Fruit fly (Drosophila melanogaster): ENCODE measurements around the gene CG9801.

Gene CG9801

dm6 chr3R:8747871-8748775, 648 bp upstream of the CG9801 start:
- TF ChIP-seq CG2120 (GFP tag; optimal IDR thresholded peaks at IDR 0.05) (peak; percentile 3), nmo (GFP tag; optimal IDR thresholded peaks at IDR 0.05) (peak; percentile 10), Med (GFP tag) (peak; percentile 64), Rfx (GFP tag; IDR thresholded peaks at IDR 0.05) (0 out of 2 replicates have a peak, but pooled peaks have one; percentile 6), Dbx (GFP tag; IDR thresholded peaks at IDR 0.05) (0 out of 3 replicates have a peak, but pooled peaks have one; percentile 34), Oli (tag; optimal IDR thresholded peaks at IDR 0.05) (no peak), Usf (GFP tag; optimal IDR thresholded peaks at IDR 0.05) (peak; percentile 1), CG7839 (tag; optimal IDR thresholded peaks at IDR 0.05) (no peak), CG18599 (GFP tag; optimal IDR thresholded peaks at IDR 0.05) (peak; percentile 53), corto (GFP tag; optimal IDR thresholded peaks at IDR 0.05) (peak; percentile 69), Sin3A (optimal IDR thresholded peaks at IDR 0.05) (peak; percentile 9), Drgx (GFP tag; IDR thresholded peaks at IDR 0.05) (peak; percentile 72; the same call in 1 of the 2 replicates), CG13287 (GFP tag; IDR thresholded peaks at IDR 0.05; ENCODE audit: partially characterized antibody) (no peak), prd (optimal IDR thresholded peaks at IDR 0.05) (no peak), prd (GFP tag; IDR thresholded peaks at IDR 0.05) (no peak), gce (GFP tag; IDR thresholded peaks at IDR 0.05) (no peak), Nf-YA (GFP tag; IDR thresholded peaks at IDR 0.05) (no peak), CG14014 (GFP tag; IDR thresholded peaks at IDR 0.05) (0 out of 2 replicates have a peak, but pooled peaks have one; percentile 10), HHEX (GFP tag; optimal IDR thresholded peaks at IDR 0.05) (peak; percentile 1), nerfin-1 (tag; optimal IDR thresholded peaks at IDR 0.05) (peak; percentile 97), CG14860 (GFP tag; IDR thresholded peaks at IDR 0.05; ENCODE audit: partially characterized antibody) (0 out of 3 replicates have a peak, but pooled peaks have one; percentile 2), Spps (tag; optimal IDR thresholded peaks at IDR 0.05) (no peak), CG15514 (GFP tag; optimal IDR thresholded peaks at IDR 0.05) (no peak), so (GFP tag; IDR thresholded peaks at IDR 0.05) (0 out of 3 replicates have a peak, but pooled peaks have one; percentile 37), CG15479 (GFP tag; optimal IDR thresholded peaks at IDR 0.05) (peak; percentile 53), stc (GFP tag; IDR thresholded peaks at IDR 0.05) (0 out of 2 replicates have a peak, but pooled peaks have one; percentile 28), cwo (GFP tag; optimal IDR thresholded peaks at IDR 0.05) (peak; percentile 14), Hmr (GFP tag; optimal IDR thresholded peaks at IDR 0.05) (peak; percentile 42), ash1 (GFP tag; optimal IDR thresholded peaks at IDR 0.05) (no peak), CG10543 (GFP tag; optimal IDR thresholded peaks at IDR 0.05) (peak; percentile 2), lilli (GFP tag; optimal IDR thresholded peaks at IDR 0.05) (peak; percentile 14), cg (GFP tag; optimal IDR thresholded peaks at IDR 0.05) (peak; percentile 81), lbe (GFP tag; optimal IDR thresholded peaks at IDR 0.05) (peak; percentile 28), hb (GFP tag; IDR thresholded peaks at IDR 0.05; ENCODE audit: partially characterized antibody) (no peak), CG9437 (GFP tag; optimal IDR thresholded peaks at IDR 0.05) (peak; percentile 92), CG7556 (GFP tag; optimal IDR thresholded peaks at IDR 0.05) (peak; percentile 10), NC2β (GFP tag; optimal IDR thresholded peaks at IDR 0.05) (no peak), pros (GFP tag; optimal IDR thresholded peaks at IDR 0.05) (no peak), CG31224 (GFP tag; IDR thresholded peaks at IDR 0.05) (0 out of 2 replicates have a peak, but pooled peaks have one; percentile 23), CG31365 (tag; optimal IDR thresholded peaks at IDR 0.05) (no peak), bcd (GFP tag; optimal IDR thresholded peaks at IDR 0.05) (peak; percentile 11), Dref (GFP tag; IDR thresholded peaks at IDR 0.05) (no peak), rib (GFP tag; IDR thresholded peaks at IDR 0.05) (peak; percentile 38; the same call in 1 of the 2 replicates), Fer3 (tag; optimal IDR thresholded peaks at IDR 0.05) (peak; percentile 21), run (tag; optimal IDR thresholded peaks at IDR 0.05) (no peak), gem (tag; optimal IDR thresholded peaks at IDR 0.05) (no peak), CG6765 (GFP tag; optimal IDR thresholded peaks at IDR 0.05) (peak; percentile 16)
